Worm (Caenorhabditis elegans) whole organism, L1 larva: ENCODE measurements around the gene sra-35.

Experiments used
- C16A3.4 ChIP-seq: fragments of 150-350 bp; optimal IDR thresholded peaks from 2 replicates; lab custom pipeline; 2014; ENCODE audit warnings: missing biosample characterization, missing genetic modification characterization
- C34B4.2 ChIP-seq: sonication (generic microtip); optimal IDR thresholded peaks from 2 replicates; lab custom pipeline; 2017; ENCODE audit warnings: mild to moderate bottlenecking, missing genetic modification characterization, missing compliant biosample characterization
- aha-1 ChIP-seq: fragments of 150-350 bp; optimal IDR thresholded peaks from 2 replicates; lab custom pipeline; 2014; ENCODE audit warnings: missing biosample characterization, missing genetic modification characterization
- alr-1 ChIP-seq: fragments of 200-800 bp; sonication (Bioruptor generic); optimal IDR thresholded peaks from 2 replicates; lab custom pipeline; 2018; ENCODE audit warnings: borderline replicate concordance, mild to moderate bottlenecking, missing genetic modification characterization, missing compliant biosample characterization
- ama-1 ChIP-seq: fragments of 150-350 bp; optimal IDR thresholded peaks from 2 replicates; lab custom pipeline; 2014
- blmp-1 ChIP-seq: fragments of 150-350 bp; optimal IDR thresholded peaks from 2 replicates; lab custom pipeline; 2014; ENCODE audit warnings: missing biosample characterization, missing genetic modification characterization
- ceh-63 ChIP-seq: fragments of 200-800 bp; sonication (Bioruptor generic); optimal IDR thresholded peaks from 2 replicates; lab custom pipeline; 2018; ENCODE audit warnings: mild to moderate bottlenecking, missing genetic modification characterization, missing compliant biosample characterization
- ceh-8 ChIP-seq: fragments of 200-800 bp; sonication (Bioruptor generic); optimal IDR thresholded peaks from 2 replicates; lab custom pipeline; 2018; ENCODE audit warnings: mild to moderate bottlenecking, missing genetic modification characterization, moderate library complexity, missing compliant biosample characterization
- ceh-90 ChIP-seq: sonication (generic microtip); optimal IDR thresholded peaks from 2 replicates; lab custom pipeline; 2016; ENCODE audit warnings: missing genetic modification characterization, missing compliant biosample characterization
- dsc-1 ChIP-seq: sonication (generic microtip); optimal IDR thresholded peaks from 2 replicates; lab custom pipeline; 2016; ENCODE audit warnings: mild to moderate bottlenecking, missing genetic modification characterization, missing compliant biosample characterization
- fkh-10 ChIP-seq: sonication (generic microtip); optimal IDR thresholded peaks from 2 replicates; lab custom pipeline; 2017; ENCODE audit warnings: missing biosample characterization, missing genetic modification reagents, missing genetic modification characterization
- fkh-8 ChIP-seq: sonication (generic microtip); optimal IDR thresholded peaks from 2 replicates; lab custom pipeline; 2016; ENCODE audit warnings: mild to moderate bottlenecking, missing genetic modification characterization, missing compliant biosample characterization
- hlh-17 ChIP-seq: fragments of 200-800 bp; sonication (Bioruptor generic); optimal IDR thresholded peaks from 2 replicates; lab custom pipeline; 2018; ENCODE audit warnings: missing genetic modification characterization, mild to moderate bottlenecking, missing compliant biosample characterization, moderate library complexity, borderline replicate concordance
- hlh-4 ChIP-seq: sonication (generic microtip); optimal IDR thresholded peaks from 2 replicates; lab custom pipeline; 2016; ENCODE audit warnings: mild to moderate bottlenecking, missing genetic modification characterization, missing compliant biosample characterization
- hpl-2 ChIP-seq: fragments of 150-350 bp; optimal IDR thresholded peaks from 2 replicates; lab custom pipeline; 2014; ENCODE audit warnings: missing biosample characterization, missing genetic modification reagents, missing genetic modification characterization
- jun-1 ChIP-seq: fragments of 150-350 bp; optimal IDR thresholded peaks from 2 replicates; lab custom pipeline; 2014; ENCODE audit warnings: missing biosample characterization, missing genetic modification reagents, missing genetic modification characterization
- lin-14 ChIP-seq: fragments of 200-800 bp; sonication (Bioruptor generic); optimal IDR thresholded peaks from 2 replicates; lab custom pipeline; 2018; ENCODE audit warnings: mild to moderate bottlenecking, missing genetic modification characterization, moderate library complexity, missing compliant biosample characterization
- lin-15B ChIP-seq: fragments of 150-350 bp; sonication (generic microtip); optimal IDR thresholded peaks from 3 replicates; lab custom pipeline; 2014; ENCODE audit warnings: missing biosample characterization, missing genetic modification characterization
- lin-35 ChIP-seq, 2 experiments: fragments of 150-350 bp; optimal IDR thresholded peaks; 2 replicates each; lab custom pipeline; 2014; ENCODE audit warnings: missing biosample characterization in 2 of 2, missing genetic modification characterization in 2 of 2, missing genetic modification reagents in 2 of 2
- lin-39 ChIP-seq: fragments of 150-350 bp; optimal IDR thresholded peaks from 2 replicates; lab custom pipeline; 2014; ENCODE audit warnings: missing biosample characterization, missing genetic modification reagents, missing genetic modification characterization
- mab-9 ChIP-seq: fragments of 200-800 bp; sonication (Bioruptor generic); IDR thresholded peaks from 2 replicates; pipeline ENCODE4 v1.3.6; 2022; ENCODE audit warnings: missing genetic modification reagents, missing genetic modification characterization, missing compliant biosample characterization
- mef-2 ChIP-seq: fragments of 150-350 bp; optimal IDR thresholded peaks from 2 replicates; lab custom pipeline; 2014; ENCODE audit warnings: missing biosample characterization, missing genetic modification characterization
- mep-1 ChIP-seq: fragments of 150-350 bp; optimal IDR thresholded peaks from 2 replicates; lab custom pipeline; 2014; ENCODE audit warnings: missing biosample characterization, missing genetic modification characterization
- nhr-11 ChIP-seq: fragments of 150-350 bp; optimal IDR thresholded peaks from 2 replicates; lab custom pipeline; 2014; ENCODE audit warnings: missing biosample characterization, missing genetic modification characterization
- nhr-19 ChIP-seq: fragments of 200-800 bp; sonication (Bioruptor generic); conservative IDR thresholded peaks from 2 replicates; pipeline ENCODE4 v1.3.6; 2022; ENCODE audit warnings: missing genetic modification characterization, missing compliant biosample characterization
- nhr-20 ChIP-seq: sonication (generic microtip); optimal IDR thresholded peaks from 2 replicates; lab custom pipeline; 2016; ENCODE audit warnings: mild to moderate bottlenecking, missing genetic modification characterization, missing compliant biosample characterization
- nhr-237 ChIP-seq: fragments of 150-350 bp; optimal IDR thresholded peaks from 2 replicates; lab custom pipeline; 2014; ENCODE audit warnings: missing biosample characterization, missing genetic modification characterization
- nhr-71 ChIP-seq: sonication (generic microtip); optimal IDR thresholded peaks from 2 replicates; lab custom pipeline; 2016; ENCODE audit warnings: mild to moderate bottlenecking, missing genetic modification characterization, moderate library complexity, missing compliant biosample characterization
- nhr-77 ChIP-seq: fragments of 150-350 bp; optimal IDR thresholded peaks from 2 replicates; lab custom pipeline; 2014; ENCODE audit warnings: missing biosample characterization, missing genetic modification characterization
- nhr-85 ChIP-seq: sonication (generic microtip); peaks from one replicate; lab custom pipeline; 2016; ENCODE audit warnings: missing genetic modification characterization, inconsistent platforms, missing compliant biosample characterization
- nhr-90 ChIP-seq: sonication (generic microtip); optimal IDR thresholded peaks from 2 replicates; lab custom pipeline; 2016; ENCODE audit warnings: mild to moderate bottlenecking, missing genetic modification characterization, missing compliant biosample characterization; ENCODE audit not compliant: poor library complexity
- pag-3 ChIP-seq: sonication (generic microtip); optimal IDR thresholded peaks from 2 replicates; lab custom pipeline; 2017; ENCODE audit warnings: missing genetic modification characterization, mild to moderate bottlenecking, missing compliant biosample characterization, antibody characterized with exemption, borderline replicate concordance; ENCODE audit not compliant: insufficient read depth
- rnt-1 ChIP-seq: sonication (generic microtip); optimal IDR thresholded peaks from 2 replicates; lab custom pipeline; 2016; ENCODE audit warnings: mild to moderate bottlenecking, missing genetic modification characterization, moderate library complexity, missing compliant biosample characterization
- sup-37 ChIP-seq: fragments of 200-800 bp; sonication (Bioruptor generic); optimal IDR thresholded peaks from 2 replicates; lab custom pipeline; 2018; ENCODE audit warnings: mild to moderate bottlenecking, missing genetic modification characterization, missing compliant biosample characterization
- unc-30 ChIP-seq: sonication (generic microtip); optimal IDR thresholded peaks from 2 replicates; lab custom pipeline; 2017; ENCODE audit warnings: missing biosample characterization, missing genetic modification characterization
- unc-86 ChIP-seq: sonication (generic microtip); optimal IDR thresholded peaks from 2 replicates; lab custom pipeline; 2016; ENCODE audit warnings: missing genetic modification characterization, missing compliant biosample characterization
- zag-1 ChIP-seq: fragments of 150-350 bp; optimal IDR thresholded peaks from 2 replicates; lab custom pipeline; 2014; ENCODE audit warnings: missing biosample characterization, missing genetic modification characterization
- zip-4 ChIP-seq: fragments of 200-800 bp; sonication (Bioruptor generic); optimal IDR thresholded peaks from 2 replicates; lab custom pipeline; 2018; ENCODE audit warnings: mild to moderate bottlenecking, missing genetic modification characterization, moderate library complexity, missing compliant biosample characterization
- ztf-11 ChIP-seq, 2 experiments: sonication (generic microtip); optimal IDR thresholded peaks; 2 replicates each; lab custom pipeline; 2016 to 2017; ENCODE audit warnings: missing genetic modification characterization in 2 of 2, missing biosample characterization in 1 of 2, missing compliant biosample characterization in 1 of 2

The sra-35 gene

ce11 chrII:4527800-4528199 lies at the start of gene sra-35:
Gene sra-35, minus strand, starts transcription at chrII:4527900.
- TF ChIP-seq nhr-85 (peak; percentile 21), fkh-10 (GFP tag; lab: Kevin White, UChicago) (no peak), nhr-20 (tag; lab: Kevin White, UChicago) (no peak), hlh-4 (tag; lab: Kevin White, UChicago) (no peak)

DNA sequence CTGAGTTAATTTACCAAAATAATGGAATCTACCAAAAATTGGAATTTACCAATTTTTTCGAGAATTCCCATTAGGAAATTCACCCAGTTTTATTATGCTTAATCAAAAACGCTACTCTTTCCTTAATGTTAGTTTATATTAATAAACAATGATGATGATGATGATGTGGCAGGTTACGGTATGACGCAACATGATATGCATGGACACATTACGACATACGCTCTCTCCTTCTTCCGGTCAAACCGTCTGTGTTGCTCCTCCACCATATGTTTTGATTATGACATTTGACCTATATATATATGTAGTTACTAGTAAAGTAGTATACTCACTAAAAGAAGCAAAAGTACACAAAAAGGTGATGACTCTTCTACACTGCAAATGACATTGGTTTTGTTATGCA lies 49.7 kb upstream of the sra-35 start:
- TF ChIP-seq lin-35 (GFP tag; optimal IDR thresholded peaks at IDR 0.05; lab: Kevin White, UChicago): no peak
- TF ChIP-seq nhr-19 (GFP tag; lab: Robert Waterston, UW): no peak
- no peak for TF ChIP-seq ceh-90
- TF ChIP-seq hpl-2 (GFP tag; lab: Kevin White, UChicago): no peak
- TF ChIP-seq nhr-71: no peak
- no peak for TF ChIP-seq ztf-11 (tag; optimal IDR thresholded peaks at IDR 0.05; lab: Kevin White, UChicago)
- TF ChIP-seq C34B4.2 (tag; lab: Kevin White, UChicago): no peak
- no peak for TF ChIP-seq lin-39 (tag; lab: Kevin White, UChicago)
- TF ChIP-seq ceh-8 (GFP tag; lab: Kevin White, UChicago): no peak
- TF ChIP-seq zag-1: no peak
- TF ChIP-seq, all 84 proteins: peak for 0

ce11 chrII:4575579-4575978 lies 47.9 kb upstream of the sra-35 start:
- no peak for TF ChIP-seq alr-1 (tag; lab: Kevin White, UChicago)
- TF ChIP-seq nhr-77: no peak
- no peak for TF ChIP-seq pag-3 (tag; lab: Kevin White, UChicago)
- TF ChIP-seq jun-1 (tag; lab: Kevin White, UChicago): no peak
- TF ChIP-seq sup-37 (GFP tag; lab: Kevin White, UChicago): no peak
- TF ChIP-seq lin-15B (tag; lab: Kevin White, UChicago): no peak
- TF ChIP-seq rnt-1 (tag; lab: Kevin White, UChicago): no peak
- no peak for TF ChIP-seq nhr-237 (tag; lab: Kevin White, UChicago)
- TF ChIP-seq ceh-63 (GFP tag; lab: Kevin White, UChicago): no peak
- no peak for TF ChIP-seq mef-2 (tag; lab: Kevin White, UChicago)
- no peak for TF ChIP-seq blmp-1 (tag; lab: Kevin White, UChicago)
- TF ChIP-seq ama-1 (lab: Kevin White, UChicago): no peak
- TF ChIP-seq C34B4.2 (tag; lab: Kevin White, UChicago): no peak
- no peak for TF ChIP-seq nhr-90
- TF ChIP-seq mab-9: no peak

- peak; percentile 2 for TF ChIP-seq unc-86
- peak; percentile 48 for TF ChIP-seq lin-14 (GFP tag; lab: Kevin White, UChicago)
- no peak for TF ChIP-seq aha-1 (tag; lab: Kevin White, UChicago)
- no peak for TF ChIP-seq unc-30 (tag; lab: Kevin White, UChicago)
- TF ChIP-seq lin-15B (tag; lab: Kevin White, UChicago): no peak
- no peak for TF ChIP-seq C16A3.4 (tag; lab: Kevin White, UChicago)
- no peak for TF ChIP-seq nhr-77
- TF ChIP-seq, all 84 proteins: peak for 2
Observed at ce11 chrII:4574658-4575057, 47.0 kb upstream of the sra-35 start.

- TF ChIP-seq mep-1 (tag; lab: Kevin White, UChicago): no peak
- no peak for TF ChIP-seq lin-39 (tag; lab: Kevin White, UChicago)
- no peak for TF ChIP-seq fkh-8 (tag; lab: Kevin White, UChicago)
- peak; percentile 84 for TF ChIP-seq nhr-85
- TF ChIP-seq hlh-17: no peak
- no peak for TF ChIP-seq nhr-71
- TF ChIP-seq zip-4 (GFP tag; lab: Kevin White, UChicago): no peak
- TF ChIP-seq nhr-11: no peak
- TF ChIP-seq ama-1 (lab: Kevin White, UChicago): no peak
- TF ChIP-seq lin-14 (GFP tag; lab: Kevin White, UChicago): peak; percentile 67
- TF ChIP-seq hlh-4 (tag; lab: Kevin White, UChicago): no peak
- no peak for TF ChIP-seq dsc-1 (tag; lab: Kevin White, UChicago)
- no peak for TF ChIP-seq C16A3.4 (tag; lab: Kevin White, UChicago)
Observed at ce11 chrII:4573084-4573483, 45.4 kb upstream of the sra-35 start.
